Fruit fly (Drosophila melanogaster) whole organism, embryonic: ENCODE measurements around the gene CG10738.

ENCODE experiments used
- Awh ChIP-seq: fragments of 200-800 bp; sonication (Bioruptor generic); IDR thresholded peaks from 2 replicates; pipeline ENCODE4, ENCODE4 v1.3.6; 2022; ENCODE audit warnings: missing biosample characterization, missing genetic modification characterization
- B-H2 ChIP-seq: fragments of 200-800 bp; sonication (Bioruptor generic); optimal IDR thresholded peaks from 2 replicates; lab custom pipeline; 2018; ENCODE audit warnings: missing biosample characterization, mild to moderate bottlenecking, missing genetic modification characterization
- CG11456 ChIP-seq: fragments of 200-800 bp; sonication (Bioruptor generic); IDR thresholded peaks from 3 replicates; pipeline ENCODE4 v1.3.6; 2022; ENCODE audit warnings: missing biosample characterization, missing genetic modification characterization
- CG12769 ChIP-seq: fragments of 200-800 bp; sonication (Bioruptor generic); optimal IDR thresholded peaks from 2 replicates; lab custom pipeline; 2019; ENCODE audit warnings: missing biosample characterization, mild to moderate bottlenecking, missing genetic modification characterization, moderate library complexity
- CG13296 ChIP-seq: fragments of 200-800 bp; sonication (Bioruptor generic); optimal IDR thresholded peaks from 3 replicates; lab custom pipeline; 2018; ENCODE audit warnings: missing biosample characterization, mild to moderate bottlenecking, missing genetic modification characterization
- CG13894 ChIP-seq: fragments of 200-800 bp; sonication (Bioruptor generic); optimal IDR thresholded peaks from 3 replicates; lab custom pipeline; 2018; ENCODE audit warnings: missing biosample characterization, mild to moderate bottlenecking, missing genetic modification characterization, moderate library complexity
- CG15011 ChIP-seq: fragments of 200-800 bp; sonication (Bioruptor generic); optimal IDR thresholded peaks from 3 replicates; lab custom pipeline; 2018; ENCODE audit warnings: missing biosample characterization, mild to moderate bottlenecking, missing genetic modification characterization
- CG15269 ChIP-seq: fragments of 200-800 bp; sonication (Bioruptor generic); optimal IDR thresholded peaks from 2 replicates; lab custom pipeline; 2018; ENCODE audit warnings: missing biosample characterization, mild to moderate bottlenecking, missing genetic modification characterization, moderate library complexity
- CG16779 ChIP-seq: fragments of 200-800 bp; sonication (Bioruptor generic); IDR thresholded peaks from 2 replicates; pipeline ENCODE4 v1.3.6; 2022; ENCODE audit warnings: missing biosample characterization, missing genetic modification characterization
- CG16813 ChIP-seq: fragments of 200-800 bp; sonication (Bioruptor generic); IDR thresholded peaks from 3 replicates; pipeline ENCODE4 v1.3.6; 2022; ENCODE audit warnings: missing biosample characterization, missing genetic modification characterization; ENCODE audit not compliant: partially characterized antibody
- CG2199 ChIP-seq: fragments of 200-800 bp; sonication (Bioruptor generic); IDR thresholded peaks from 3 replicates; pipeline ENCODE4 v1.3.6; 2022; ENCODE audit warnings: missing biosample characterization, missing genetic modification characterization
- CG31441 ChIP-seq: fragments of 200-800 bp; sonication (Bioruptor generic); IDR thresholded peaks from 2 replicates; pipeline ENCODE4 v1.3.6; 2022; ENCODE audit warnings: missing biosample characterization, missing genetic modification characterization
- CG34224 ChIP-seq: fragments of 200-800 bp; sonication (Bioruptor generic); IDR thresholded peaks from 3 replicates; pipeline ENCODE4 v1.3.6; 2022; ENCODE audit warnings: missing biosample characterization, missing genetic modification characterization; ENCODE audit not compliant: partially characterized antibody
- CG34422 ChIP-seq: fragments of 200-800 bp; sonication (Bioruptor generic); IDR thresholded peaks from 3 replicates; pipeline ENCODE4 v1.3.6; 2022; ENCODE audit warnings: missing biosample characterization, missing genetic modification characterization
- CG3838 ChIP-seq: fragments of 200-800 bp; sonication (Bioruptor generic); optimal IDR thresholded peaks from 3 replicates; lab custom pipeline; 2016; ENCODE audit warnings: missing biosample characterization, missing genetic modification characterization
- CG3995 ChIP-seq: fragments of 200-800 bp; sonication (Bioruptor generic); optimal IDR thresholded peaks from 3 replicates; lab custom pipeline; 2016; ENCODE audit warnings: missing biosample characterization, missing genetic modification characterization
- CG6791 ChIP-seq: fragments of 200-800 bp; sonication (Bioruptor generic); IDR thresholded peaks from 3 replicates; pipeline ENCODE4 v1.3.6; 2022; ENCODE audit warnings: missing biosample characterization, missing genetic modification characterization; ENCODE audit not compliant: partially characterized antibody
- Dfd ChIP-seq, 2 experiments: fragments of >200 bp; optimal IDR thresholded peaks; 2 replicates each; lab custom pipeline; 2017; ENCODE audit warnings: missing biosample characterization in 2 of 2, missing genetic modification characterization in 2 of 2
- Doc2 ChIP-seq: fragments of 200-800 bp; sonication (Bioruptor generic); IDR thresholded peaks from 2 replicates; pipeline ENCODE4 v1.3.6; 2022; ENCODE audit warnings: missing biosample characterization, missing genetic modification characterization
- Doc3 ChIP-seq: fragments of 200-800 bp; sonication (Bioruptor generic); IDR thresholded peaks from 3 replicates; pipeline ENCODE4 v1.3.6; 2022; ENCODE audit warnings: missing biosample characterization, missing genetic modification characterization; ENCODE audit not compliant: partially characterized antibody
- HLH4C ChIP-seq: fragments of 200-800 bp; sonication (Bioruptor generic); IDR thresholded peaks from 3 replicates; pipeline ENCODE4 v1.3.6; 2022; ENCODE audit warnings: missing biosample characterization, missing genetic modification characterization; ENCODE audit not compliant: partially characterized antibody
- Hr78 ChIP-seq, 2 experiments: fragments of 200-800 bp in 1 of 2; fragments of >200 bp in 1 of 2; sonication (Bioruptor generic) in 1 of 2; optimal IDR thresholded peaks; 2 replicates each; lab custom pipeline; 2017 to 2019; ENCODE audit warnings: missing biosample characterization in 2 of 2, missing genetic modification characterization in 2 of 2, mild to moderate bottlenecking in 1 of 2, moderate library complexity in 1 of 2
- Med ChIP-seq: fragments of 200-800 bp; sonication (Bioruptor generic); peaks from one replicate; lab custom pipeline; 2016; ENCODE audit warnings: missing biosample characterization, missing genetic modification characterization, mild to moderate bottlenecking, inconsistent platforms, moderate library complexity
- Opbp ChIP-seq: fragments of 200-800 bp; sonication (Bioruptor generic); IDR thresholded peaks from 3 replicates; pipeline ENCODE4 v1.3.6; 2022; ENCODE audit warnings: missing biosample characterization, missing genetic modification characterization; ENCODE audit not compliant: partially characterized antibody
- Side ChIP-seq: fragments of 200-800 bp; sonication (Bioruptor generic); optimal IDR thresholded peaks from 2 replicates; lab custom pipeline; 2016; ENCODE audit warnings: missing biosample characterization, missing genetic modification characterization
- Stat92E ChIP-seq, 3 experiments: fragments of >200 bp in 2 of 3; fragments of 200-800 bp in 1 of 3; sonication (Bioruptor generic) in 1 of 3; optimal IDR thresholded peaks; 2 replicates each; lab custom pipeline; 2017 to 2019; ENCODE audit warnings: missing biosample characterization in 3 of 3, missing genetic modification characterization in 3 of 3, mild to moderate bottlenecking in 1 of 3, moderate library complexity in 1 of 3
- abd-A ChIP-seq: fragments of 200-800 bp; sonication (Bioruptor generic); optimal IDR thresholded peaks from 3 replicates; lab custom pipeline; 2019; ENCODE audit warnings: missing biosample characterization, mild to moderate bottlenecking, missing genetic modification characterization, moderate library complexity
- ase ChIP-seq: fragments of 200-800 bp; sonication (Bioruptor generic); IDR thresholded peaks from 3 replicates; pipeline ENCODE4 v1.3.6; 2022; ENCODE audit warnings: missing biosample characterization, missing genetic modification characterization
- ato ChIP-seq: fragments of 200-800 bp; sonication (Bioruptor generic); IDR thresholded peaks from 2 replicates; pipeline ENCODE4 v1.3.6; 2022; ENCODE audit warnings: missing biosample characterization, missing genetic modification characterization; ENCODE audit not compliant: partially characterized antibody
- bbx ChIP-seq: fragments of 200-800 bp; sonication (Bioruptor generic); IDR thresholded peaks from 2 replicates; pipeline ENCODE4 v1.3.6; 2022; ENCODE audit warnings: missing biosample characterization, missing genetic modification characterization; ENCODE audit not compliant: partially characterized antibody
- chinmo ChIP-seq: fragments of 200-800 bp; sonication (Bioruptor generic); IDR thresholded peaks from 4 replicates; pipeline ENCODE4 v1.3.6; 2022; ENCODE audit warnings: missing biosample characterization, missing genetic modification characterization; ENCODE audit not compliant: partially characterized antibody
- ci ChIP-seq: fragments of 200-800 bp; sonication (Bioruptor generic); IDR thresholded peaks from 3 replicates; pipeline ENCODE4 v1.3.6; 2022; ENCODE audit warnings: missing biosample characterization, missing genetic modification characterization
- dmrt99B ChIP-seq: fragments of 200-800 bp; sonication (Bioruptor generic); optimal IDR thresholded peaks from 2 replicates; lab custom pipeline; 2018; ENCODE audit warnings: missing biosample characterization, mild to moderate bottlenecking, missing genetic modification characterization, moderate library complexity
- en ChIP-seq: fragments of 200-800 bp; sonication (Bioruptor generic); optimal IDR thresholded peaks from 2 replicates; lab custom pipeline; 2016; ENCODE audit warnings: missing biosample characterization, missing genetic modification characterization
- ewg ChIP-seq: fragments of 200-800 bp; sonication (Bioruptor generic); optimal IDR thresholded peaks from 3 replicates; lab custom pipeline; 2017; ENCODE audit warnings: mild to moderate bottlenecking, missing biosample characterization, missing genetic modification reagents, missing genetic modification characterization
- ftz-f1 ChIP-seq: fragments of 200-800 bp; sonication (Bioruptor generic); optimal IDR thresholded peaks from 2 replicates; lab custom pipeline; 2016; ENCODE audit warnings: missing biosample characterization, missing genetic modification characterization
- gcm ChIP-seq: fragments of 200-800 bp; sonication (Bioruptor generic); optimal IDR thresholded peaks from 2 replicates; lab custom pipeline; 2019; ENCODE audit warnings: missing biosample characterization, mild to moderate bottlenecking, missing genetic modification characterization, moderate library complexity
- gcm2 ChIP-seq: fragments of 200-800 bp; sonication (Bioruptor generic); optimal IDR thresholded peaks from 2 replicates; lab custom pipeline; 2016; ENCODE audit warnings: missing biosample characterization, missing genetic modification characterization
- knrl ChIP-seq: fragments of 200-800 bp; sonication (Bioruptor generic); IDR thresholded peaks from 3 replicates; pipeline ENCODE4 v1.3.6; 2022; ENCODE audit warnings: missing biosample characterization, missing genetic modification characterization; ENCODE audit not compliant: partially characterized antibody
- mirr ChIP-seq: fragments of 200-800 bp; sonication (Bioruptor generic); optimal IDR thresholded peaks from 3 replicates; lab custom pipeline; 2018; ENCODE audit warnings: missing biosample characterization, mild to moderate bottlenecking, missing genetic modification characterization
- pros ChIP-seq: fragments of 200-800 bp; sonication (Bioruptor generic); optimal IDR thresholded peaks from 3 replicates; lab custom pipeline; 2019; ENCODE audit warnings: missing biosample characterization, mild to moderate bottlenecking, missing genetic modification characterization, moderate library complexity
- sens ChIP-seq: fragments of 200-800 bp; sonication (Bioruptor generic); peaks from one replicate; lab custom pipeline; 2016; ENCODE audit warnings: missing biosample characterization, missing genetic modification characterization
- sens-2 ChIP-seq: fragments of 200-800 bp; sonication (Bioruptor generic); IDR thresholded peaks from 2 replicates; pipeline ENCODE4 v1.3.6; 2022; ENCODE audit warnings: missing biosample characterization, missing genetic modification characterization
- tna ChIP-seq: fragments of 200-800 bp; sonication (Bioruptor generic); IDR thresholded peaks from 2 replicates; pipeline ENCODE4 v1.3.6; 2022; ENCODE audit warnings: missing biosample characterization, missing genetic modification characterization; ENCODE audit not compliant: partially characterized antibody
- vnd ChIP-seq: fragments of 200-800 bp; sonication (Bioruptor generic); IDR thresholded peaks from 3 replicates; pipeline ENCODE4 v1.3.6; 2022; ENCODE audit warnings: missing biosample characterization, missing genetic modification characterization; ENCODE audit not compliant: partially characterized antibody
- z ChIP-seq: fragments of 200-800 bp; sonication (Bioruptor generic); IDR thresholded peaks from 3 replicates; pipeline ENCODE4 v1.3.6; 2022; ENCODE audit warnings: missing biosample characterization, missing genetic modification characterization

CG10738 gene

DNA sequence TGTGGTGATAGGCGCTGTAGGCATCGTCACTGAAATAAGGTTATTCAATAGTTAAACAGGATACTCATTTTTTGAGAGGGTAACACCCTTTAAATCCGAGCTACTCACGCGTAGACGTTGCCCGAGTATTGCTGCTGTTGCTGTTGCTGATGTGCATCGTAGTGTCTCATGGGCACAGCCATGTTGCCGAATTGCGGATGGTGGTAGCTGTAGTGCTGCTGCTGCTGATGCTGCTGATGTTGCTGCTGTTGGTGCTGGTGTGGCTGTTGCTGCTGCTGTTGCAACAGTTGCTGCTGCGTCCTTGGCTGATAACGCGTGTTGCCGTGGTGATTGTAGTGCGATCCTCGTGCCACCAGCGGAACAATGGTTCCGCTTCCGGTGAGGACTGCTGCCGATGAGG, 20.4 kb upstream of the CG10738 start:
- TF ChIP-seq pros (GFP tag; lab: Kevin White, UChicago) = no peak
- TF ChIP-seq Dfd (GFP tag; optimal IDR thresholded peaks at IDR 0.05; lab: Kevin White, UChicago) = peak in 1 of 2 experiments; percentile 26
- no peak for TF ChIP-seq dmrt99B (tag; lab: Kevin White, UChicago)
- TF ChIP-seq, all 482 proteins: peak for 1

DNA sequence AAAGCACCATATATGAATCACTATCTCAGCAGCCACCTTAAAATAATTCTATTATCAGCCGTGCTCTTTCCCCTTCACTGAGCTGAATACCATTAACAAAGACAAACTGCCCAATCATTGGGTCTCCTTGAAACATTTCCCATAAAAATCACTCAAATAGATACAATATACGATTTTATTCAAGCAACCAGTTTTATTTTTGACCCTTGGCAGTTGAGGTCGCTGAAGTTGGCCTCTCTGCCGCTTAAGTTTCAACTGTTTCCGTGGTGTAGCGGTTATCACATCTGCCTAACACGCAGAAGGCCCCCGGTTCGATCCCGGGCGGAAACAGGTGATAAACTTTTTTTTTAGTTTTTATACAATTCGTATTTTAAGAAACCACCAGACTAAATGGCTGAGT, 17.8 kb upstream of the CG10738 start:
- TF ChIP-seq ase (GFP tag; lab: Robert Waterston, UW) (no peak), z (peak; percentile 55; the same call in 1 of the 3 replicates), CG16813 (GFP tag; lab: Robert Waterston, UW) (peak; percentile 73), CG3838 (GFP tag; lab: Kevin White, UChicago) (no peak), CG34422 (no peak), sens-2 (GFP tag; lab: Robert Waterston, UW) (no peak), bbx (GFP tag; lab: Robert Waterston, UW) (peak; percentile 70; the same call in 1 of the 2 replicates), tna (GFP tag; lab: Robert Waterston, UW) (peak; percentile 72), CG6791 (peak; percentile 87), gcm2 (GFP tag; lab: Kevin White, UChicago) (no peak), CG11456 (GFP tag; lab: Robert Waterston, UW) (no peak), CG13296 (GFP tag; lab: Kevin White, UChicago) (no peak), en (no peak), Doc2 (GFP tag; lab: Robert Waterston, UW) (no peak), ci (GFP tag; lab: Robert Waterston, UW) (0 out of 3 replicates have a peak, but pooled peaks have one; percentile 15), Doc3 (0 out of 3 replicates have a peak, but pooled peaks have one; percentile 11), Hr78 (GFP tag; optimal IDR thresholded peaks at IDR 0.05; lab: Kevin White, UChicago) (peak in 1 of 2 experiments; percentile 45), ewg (no peak), B-H2 (GFP tag; lab: Kevin White, UChicago) (no peak), CG15269 (tag; lab: Kevin White, UChicago) (no peak), CG13894 (tag; lab: Kevin White, UChicago) (peak; percentile 52), Stat92E (GFP tag; optimal IDR thresholded peaks at IDR 0.05; lab: Kevin White, UChicago) (peak in 1 of 3 experiments; percentile 38), CG15011 (no peak), gcm (peak; percentile 8), CG12769 (tag; lab: Kevin White, UChicago) (peak; percentile 64), abd-A (tag; lab: Kevin White, UChicago) (peak; percentile 79), mirr (GFP tag; lab: Kevin White, UChicago) (peak; percentile 42), Awh (GFP tag; lab: Robert Waterston, UW) (peak; percentile 47; the same call in 1 of the 2 replicates), HLH4C (GFP tag; lab: Robert Waterston, UW) (peak; percentile 47), sens (peak; percentile 54), knrl (GFP tag; lab: Robert Waterston, UW) (peak; percentile 19; the same call in 2 of the 3 replicates), ftz-f1 (GFP tag; lab: Kevin White, UChicago) (peak; percentile 36), Med (GFP tag; lab: Kevin White, UChicago) (peak; percentile 14), CG16779 (GFP tag; lab: Robert Waterston, UW) (no peak), vnd (GFP tag; lab: Robert Waterston, UW) (peak; percentile 25; the same call in 1 of the 3 replicates), CG31441 (GFP tag; lab: Robert Waterston, UW) (no peak), Opbp (GFP tag; lab: Robert Waterston, UW) (peak; percentile 81), CG2199 (GFP tag; lab: Robert Waterston, UW) (0 out of 3 replicates have a peak, but pooled peaks have one; percentile 10), ato (GFP tag; lab: Robert Waterston, UW) (peak; percentile 53), CG34224 (GFP tag; lab: Robert Waterston, UW) (peak; percentile 46; the same call in 2 of the 3 replicates), Side (no peak), CG3995 (GFP tag; lab: Kevin White, UChicago) (peak; percentile 13), chinmo (GFP tag; lab: Robert Waterston, UW) (peak; percentile 48; the same call in 1 of the 4 replicates)
